Fruit fly (Drosophila melanogaster) S2 (cell line): Measurements from ENCODE around the gene Task6.
A peak's percentile ranks its signal among the peaks of the same experiment; 100 is the strongest.

Experiments used
- CG8478 ChIP-seq: fragments of >200 bp; optimal IDR thresholded peaks from 2 replicates; lab custom pipeline; 2018
- CTCF ChIP-seq, 2 experiments: fragments of >200 bp; optimal IDR thresholded peaks; 2 replicates each; lab custom pipeline; 2018

The Task6 gene

DNA sequence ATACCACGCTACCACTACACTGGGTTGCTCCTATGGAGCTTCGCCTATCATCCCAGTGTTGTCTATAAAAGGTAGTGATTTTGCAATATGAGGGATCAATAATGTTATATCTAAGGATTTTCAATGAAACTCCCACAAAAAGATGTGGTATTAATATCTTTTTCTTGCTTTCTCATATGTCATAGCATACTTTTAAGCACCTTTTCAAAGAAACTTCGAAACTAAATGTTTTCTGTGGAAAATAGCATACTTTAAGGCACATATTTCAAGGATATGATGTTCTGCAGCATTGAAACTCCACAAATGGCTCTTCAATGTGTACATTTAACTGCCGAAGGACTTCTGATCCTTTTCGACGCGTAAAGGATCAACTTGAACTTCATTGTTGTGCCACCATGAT lies 1.4 kb downstream of the Task6 start:
- TF ChIP-seq CG8478 (no peak), CTCF (optimal IDR thresholded peaks at IDR 0.05; lab: Kevin White, UChicago) (no peak)

DNA sequence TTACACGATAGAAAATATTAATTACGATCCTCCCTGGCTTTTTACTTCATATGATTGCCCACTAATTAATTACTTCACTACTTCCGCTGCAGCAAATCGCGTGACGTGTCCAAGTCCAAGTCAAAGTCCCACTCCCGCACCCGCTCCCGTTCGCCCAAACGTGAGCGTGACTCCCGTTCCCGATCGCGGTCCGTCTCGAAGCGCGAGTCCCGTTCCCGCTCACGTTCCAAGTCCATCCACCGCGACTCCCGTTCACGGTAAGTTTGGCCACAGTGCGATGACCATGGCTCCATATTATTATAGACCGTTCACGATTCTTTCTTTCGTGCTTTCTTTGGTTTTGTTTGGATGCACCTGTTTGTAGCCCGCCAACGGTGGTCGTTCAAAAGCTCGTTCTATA lies 8.3 kb downstream of the Task6 start:
- TF ChIP-seq CG8478 (no peak), CTCF (optimal IDR thresholded peaks at IDR 0.05; lab: Kevin White, UChicago) (no peak)

DNA sequence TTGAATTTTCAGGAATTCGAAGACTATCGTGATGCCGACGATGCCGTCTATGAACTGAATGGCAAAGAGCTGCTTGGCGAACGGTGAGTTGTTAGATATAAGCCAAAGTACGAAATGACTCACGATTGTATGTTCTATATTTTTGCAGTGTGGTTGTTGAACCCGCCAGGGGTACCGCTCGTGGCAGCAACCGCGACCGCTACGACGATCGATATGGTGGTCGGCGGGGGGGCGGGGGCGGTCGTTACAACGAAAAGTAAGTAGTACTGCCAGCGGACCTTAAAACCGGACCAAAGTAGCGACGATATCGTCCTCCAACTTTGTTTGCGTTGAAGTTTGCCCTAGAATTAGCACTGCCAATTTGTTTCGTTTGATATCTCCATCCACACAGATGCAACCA lies 12.2 kb downstream of the Task6 start:
- no peak for TF ChIP-seq CG8478
- TF ChIP-seq CTCF (optimal IDR thresholded peaks at IDR 0.05; lab: Kevin White, UChicago): no peak

DNA sequence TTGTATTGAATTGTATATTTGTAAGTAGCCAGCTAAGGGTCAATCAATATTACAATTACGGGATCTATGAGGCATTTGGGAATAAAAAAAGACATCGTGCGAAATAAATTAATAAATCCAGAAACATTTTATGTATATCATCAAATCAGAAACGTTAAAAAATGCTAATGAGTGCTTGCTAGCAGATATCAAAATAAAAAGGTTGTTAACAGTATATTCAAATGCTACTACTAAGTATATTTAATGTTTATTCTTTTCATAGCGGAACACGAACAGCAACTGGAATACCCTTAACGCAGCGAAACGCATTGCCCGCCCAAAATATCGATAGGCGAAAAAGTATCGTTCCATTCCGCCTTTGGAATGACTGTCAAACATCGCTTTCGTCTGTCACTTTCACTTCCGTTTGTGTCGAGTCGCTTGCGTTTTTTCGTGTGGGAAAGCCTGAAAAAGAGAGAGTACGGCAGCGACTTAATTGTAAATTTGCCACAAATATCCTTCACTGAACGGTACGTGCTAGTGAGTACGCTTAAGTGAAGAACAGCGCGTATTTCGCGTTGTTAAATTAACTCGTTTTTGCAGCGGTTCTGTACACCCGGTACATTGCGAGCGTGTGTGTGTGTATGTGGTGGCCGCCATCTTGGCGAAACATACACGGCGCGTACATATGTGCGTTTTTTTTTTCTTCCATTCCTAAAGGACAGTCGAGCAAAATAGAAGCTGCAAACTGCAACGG lies 13.2 kb downstream of the Task6 start, which contains the start of gene B52:
B52 (plus strand) TSS at position 388 of the 736 bp plus-strand sequence.
- TF ChIP-seq CG8478: no peak
- TF ChIP-seq CTCF (optimal IDR thresholded peaks at IDR 0.05; lab: Kevin White, UChicago): peak in 1 of 2 experiments; percentile 11

dm6 chr3R:13659865-13660738 lies 14.2 kb downstream of the Task6 start, which contains the start of gene Hrb87F:
Gene Hrb87F, minus strand, starts transcription at chr3R:13660531.
- TF ChIP-seq CG8478: no peak
- TF ChIP-seq CTCF (optimal IDR thresholded peaks at IDR 0.05; lab: Kevin White, UChicago): no peak

- TF ChIP-seq CG8478 (no peak), CTCF (optimal IDR thresholded peaks at IDR 0.05; lab: Kevin White, UChicago) (no peak)
Measured at dm6 chr3R:13656294-13656693, 18.0 kb downstream of the Task6 start, which contains the start of gene Rbp4. Gene Rbp4, minus strand, starts transcription at chr3R:13656394.

DNA sequence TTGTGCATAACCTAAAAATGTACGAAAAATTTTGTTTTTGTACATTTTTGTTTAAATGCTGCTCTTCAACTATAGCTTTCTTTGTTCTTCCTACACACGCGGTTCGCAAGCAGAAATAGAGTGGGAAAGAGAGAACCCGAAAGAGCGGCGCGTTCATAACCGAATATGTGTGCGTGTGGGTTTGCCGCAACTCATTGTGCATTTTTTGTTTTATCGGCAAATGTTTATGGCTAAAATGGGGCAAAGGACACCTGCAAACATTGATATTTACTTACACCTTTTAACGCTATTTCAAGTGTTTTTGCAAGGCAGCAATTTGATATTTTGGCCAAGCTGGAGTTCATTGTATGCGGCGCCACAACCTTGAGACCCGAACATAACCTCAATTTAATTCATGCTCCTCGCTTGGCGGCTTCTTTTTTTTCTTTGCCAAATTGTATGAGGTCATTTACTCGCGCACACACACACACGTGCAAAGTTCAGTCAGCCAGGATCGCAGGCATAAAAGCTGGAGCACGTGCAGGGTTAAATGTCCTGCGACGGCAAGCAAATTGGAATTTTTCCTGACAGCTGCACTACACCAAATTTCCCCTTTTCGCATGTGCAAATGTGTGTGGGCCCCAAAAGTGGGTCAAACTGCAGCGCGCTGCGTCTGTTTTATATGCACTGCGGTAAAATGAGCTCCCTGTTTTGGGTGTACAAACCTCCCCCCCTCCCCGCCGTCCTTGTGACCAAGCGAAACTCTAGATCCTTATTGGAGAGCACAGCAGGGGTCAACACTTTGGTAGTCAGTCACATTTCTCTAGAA lies 26.4 kb downstream of the Task6 start:
- no peak for TF ChIP-seq CG8478
- no peak for TF ChIP-seq CTCF (optimal IDR thresholded peaks at IDR 0.05; lab: Kevin White, UChicago)

DNA sequence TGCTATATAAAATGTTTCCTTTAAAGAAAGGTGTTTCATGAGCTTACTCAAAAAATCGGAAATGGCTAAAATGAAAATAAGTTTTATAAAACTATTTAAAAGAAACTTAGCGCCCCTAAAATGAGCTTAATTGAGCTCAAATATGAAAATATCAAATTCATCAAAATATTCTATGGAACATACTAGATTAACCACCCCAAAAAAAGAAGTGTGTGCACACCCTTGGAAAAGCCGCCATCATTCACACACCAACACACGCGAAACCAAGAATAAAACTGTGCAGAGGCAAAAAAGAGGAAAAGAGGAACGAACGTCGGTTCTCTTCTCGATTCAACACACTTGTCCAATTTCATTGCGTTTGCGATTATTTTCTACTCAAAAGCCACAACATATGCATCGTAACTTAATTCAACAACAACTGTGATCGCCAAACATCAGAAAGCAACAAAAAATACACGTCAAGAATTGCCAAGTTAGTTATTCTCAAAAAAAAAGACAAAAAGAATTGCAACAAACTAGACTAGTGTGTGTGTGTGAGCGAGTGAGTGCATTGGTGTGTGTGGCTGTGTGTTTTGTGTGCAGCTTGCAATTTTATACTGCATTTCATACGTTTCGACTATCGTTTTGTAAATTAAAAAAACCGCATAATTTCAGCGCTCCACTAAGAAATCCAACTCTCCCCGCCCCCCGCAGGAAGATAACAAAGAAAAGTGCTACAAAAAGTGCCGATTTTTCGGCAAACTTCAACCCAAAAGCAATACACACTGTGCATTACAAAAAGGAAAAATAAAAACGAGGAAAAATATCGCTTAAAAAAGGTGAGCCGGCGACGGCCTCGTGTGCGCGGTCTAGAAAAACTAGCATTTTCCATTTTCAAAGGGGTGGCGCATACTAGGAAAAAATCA lies 27.4 kb downstream of the Task6 start, which contains the start of gene rin:
rin (plus strand) TSS at position 276 of the 905 bp plus-strand sequence.
- TF ChIP-seq CTCF (optimal IDR thresholded peaks at IDR 0.05; lab: Kevin White, UChicago) (no peak), CG8478 (no peak)

dm6 chr3R:13645874-13646370 lies 28.4 kb downstream of the Task6 start, which contains the start of gene sqd:
Gene sqd, minus strand, starts transcription at chr3R:13646304.
- TF ChIP-seq CTCF (optimal IDR thresholded peaks at IDR 0.05; lab: Kevin White, UChicago) (no peak), CG8478 (no peak)

- TF ChIP-seq CTCF (optimal IDR thresholded peaks at IDR 0.05; lab: Kevin White, UChicago) (no peak), CG8478 (no peak)
Measured at dm6 chr3R:13644778-13645660, 29.3 kb downstream of the Task6 start.

DNA sequence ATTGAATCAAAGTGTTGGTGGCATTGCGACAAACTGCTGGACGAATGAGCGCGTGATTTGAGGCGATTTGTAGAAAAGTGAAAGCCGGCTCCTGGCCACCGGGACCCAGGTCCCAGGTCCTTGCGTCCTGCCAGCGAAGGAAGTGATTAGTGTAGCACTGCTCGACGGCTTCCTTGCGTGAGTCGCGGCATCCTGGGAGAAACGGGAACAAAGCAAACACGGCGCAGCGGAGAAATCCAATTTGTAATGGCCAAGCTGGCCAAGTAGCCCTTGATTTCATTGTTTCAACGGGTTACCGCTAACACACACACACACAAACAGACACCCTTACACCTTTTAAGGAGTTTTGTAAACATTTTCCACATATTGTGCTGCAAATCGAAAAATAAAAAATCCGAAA lies 42.7 kb downstream of the Task6 start, which contains the start of gene CG10841:
CG10841 (plus strand) TSS at position 301 of the 400 bp plus-strand sequence.
- TF ChIP-seq CTCF (optimal IDR thresholded peaks at IDR 0.05; lab: Kevin White, UChicago) (no peak), CG8478 (no peak)

dm6 chr3R:13617228-13617627 lies 57.1 kb downstream of the Task6 start:
- no peak for TF ChIP-seq CTCF (optimal IDR thresholded peaks at IDR 0.05; lab: Kevin White, UChicago)
